Worm (Caenorhabditis elegans) whole organism, mixed stage, embryonic: Measurements from ENCODE around the gene phf-31.

Experiments used
- bed-3 ChIP-seq: fragments of 200-800 bp; sonication (Bioruptor generic); optimal IDR thresholded peaks from 3 replicates; lab custom pipeline; 2018; ENCODE audit warnings: mild to moderate bottlenecking, missing genetic modification characterization, moderate library complexity, missing compliant biosample characterization
- blmp-1 ChIP-seq: fragments of 150-350 bp; optimal IDR thresholded peaks from 2 replicates; lab custom pipeline; 2014; ENCODE audit warnings: missing biosample characterization, missing genetic modification characterization
- ceh-39 ChIP-seq: fragments of 150-350 bp; optimal IDR thresholded peaks from 2 replicates; lab custom pipeline; 2014; ENCODE audit warnings: missing biosample characterization, missing genetic modification characterization
- ceh-83 ChIP-seq: fragments of 200-800 bp; sonication (Bioruptor generic); optimal IDR thresholded peaks from 2 replicates; lab custom pipeline; 2018; ENCODE audit warnings: mild to moderate bottlenecking, missing genetic modification characterization, missing compliant biosample characterization
- ces-1 ChIP-seq: fragments of 150-350 bp; optimal IDR thresholded peaks from 2 replicates; lab custom pipeline; 2014; ENCODE audit warnings: missing biosample characterization, missing genetic modification reagents, missing genetic modification characterization
- cnd-1 ChIP-seq: fragments of 200-800 bp; sonication (Bioruptor generic); optimal IDR thresholded peaks from 2 replicates; lab custom pipeline; 2018; ENCODE audit warnings: mild to moderate bottlenecking, missing genetic modification characterization, missing compliant biosample characterization
- drap-1 ChIP-seq: fragments of 200-800 bp; sonication (Bioruptor generic); optimal IDR thresholded peaks from 3 replicates; lab custom pipeline; 2018; ENCODE audit warnings: mild to moderate bottlenecking, missing genetic modification characterization, missing compliant biosample characterization
- elt-1 ChIP-seq: sonication (generic microtip); optimal IDR thresholded peaks from 2 replicates; lab custom pipeline; 2017; ENCODE audit warnings: missing genetic modification characterization, mild to moderate bottlenecking, missing compliant biosample characterization, antibody characterized with exemption, moderate library complexity, borderline replicate concordance; ENCODE audit not compliant: insufficient read depth
- elt-3 ChIP-seq: fragments of 150-350 bp; optimal IDR thresholded peaks from 2 replicates; lab custom pipeline; 2014; ENCODE audit warnings: missing biosample characterization, missing genetic modification characterization
- flh-1 ChIP-seq: fragments of 200-800 bp; sonication (Bioruptor generic); optimal IDR thresholded peaks from 2 replicates; lab custom pipeline; 2018; ENCODE audit warnings: mild to moderate bottlenecking, missing genetic modification characterization, moderate library complexity, missing compliant biosample characterization
- ham-2 ChIP-seq: fragments of 200-800 bp; sonication (Bioruptor generic); optimal IDR thresholded peaks from 2 replicates; lab custom pipeline; 2018; ENCODE audit warnings: mild to moderate bottlenecking, missing genetic modification characterization, missing compliant biosample characterization
- hlh-1 ChIP-seq: fragments of 150-350 bp; optimal IDR thresholded peaks from 2 replicates; lab custom pipeline; 2014; ENCODE audit warnings: missing biosample characterization, missing genetic modification reagents, missing genetic modification characterization
- lin-13 ChIP-seq: fragments of 150-350 bp; optimal IDR thresholded peaks from 2 replicates; lab custom pipeline; 2014; ENCODE audit warnings: missing biosample characterization, missing genetic modification characterization
- lsy-2 ChIP-seq: fragments of 150-350 bp; optimal IDR thresholded peaks from 2 replicates; lab custom pipeline; 2014; ENCODE audit warnings: missing biosample characterization, missing genetic modification characterization
- mab-5 ChIP-seq: fragments of 150-350 bp; optimal IDR thresholded peaks from 2 replicates; lab custom pipeline; 2014; ENCODE audit warnings: missing biosample characterization, missing genetic modification characterization
- mep-1 ChIP-seq: fragments of 150-350 bp; optimal IDR thresholded peaks from 2 replicates; lab custom pipeline; 2017; ENCODE audit warnings: missing biosample characterization, missing genetic modification reagents, missing genetic modification characterization, inconsistent platforms
- mls-2 ChIP-seq: sonication (generic microtip); optimal IDR thresholded peaks from 2 replicates; lab custom pipeline; 2016; ENCODE audit warnings: mild to moderate bottlenecking, missing genetic modification characterization, moderate library complexity, missing compliant biosample characterization
- nhr-12 ChIP-seq: fragments of 150-350 bp; optimal IDR thresholded peaks from 2 replicates; lab custom pipeline; 2014; ENCODE audit warnings: missing biosample characterization, missing genetic modification characterization
- nhr-2 ChIP-seq: fragments of 150-350 bp; optimal IDR thresholded peaks from 2 replicates; lab custom pipeline; 2014; ENCODE audit warnings: missing biosample characterization, missing genetic modification characterization
- nhr-237 ChIP-seq: fragments of 150-350 bp; optimal IDR thresholded peaks from 2 replicates; lab custom pipeline; 2014; ENCODE audit warnings: missing biosample characterization, missing genetic modification characterization
- nhr-28 ChIP-seq: fragments of 150-350 bp; optimal IDR thresholded peaks from 2 replicates; lab custom pipeline; 2014; ENCODE audit warnings: missing biosample characterization, missing genetic modification characterization
- nhr-76 ChIP-seq: sonication (generic microtip); optimal IDR thresholded peaks from 2 replicates; lab custom pipeline; 2017; ENCODE audit warnings: missing biosample characterization, missing genetic modification characterization
- pha-4 ChIP-seq: fragments of 150-350 bp; optimal IDR thresholded peaks from 2 replicates; lab custom pipeline; 2018; ENCODE audit warnings: missing biosample characterization, missing genetic modification reagents, missing genetic modification characterization
- sem-2 ChIP-seq: fragments of 200-800 bp; sonication (Bioruptor generic); optimal IDR thresholded peaks from 2 replicates; lab custom pipeline; 2018; ENCODE audit warnings: mild to moderate bottlenecking, missing genetic modification characterization, missing compliant biosample characterization
- snpc-4 ChIP-seq: fragments of 150-350 bp; optimal IDR thresholded peaks from 2 replicates; lab custom pipeline; 2014; ENCODE audit warnings: missing biosample characterization, missing genetic modification characterization
- tbx-8 ChIP-seq: fragments of 200-800 bp; sonication (Bioruptor generic); optimal IDR thresholded peaks from 2 replicates; lab custom pipeline; 2018; ENCODE audit warnings: mild to moderate bottlenecking, missing genetic modification characterization, moderate library complexity, missing compliant biosample characterization
- unc-120 ChIP-seq: sonication (generic microtip); optimal IDR thresholded peaks from 2 replicates; lab custom pipeline; 2017; ENCODE audit warnings: missing genetic modification characterization, missing compliant biosample characterization; ENCODE audit not compliant: poor library complexity, severe bottlenecking
- unc-39 ChIP-seq: fragments of 150-350 bp; optimal IDR thresholded peaks from 2 replicates; lab custom pipeline; 2014; ENCODE audit warnings: missing biosample characterization, missing genetic modification characterization
- zip-8 ChIP-seq: fragments of 150-350 bp; optimal IDR thresholded peaks from 2 replicates; lab custom pipeline; 2014; ENCODE audit warnings: missing biosample characterization, missing genetic modification characterization
- ztf-11 ChIP-seq: fragments of 150-350 bp; optimal IDR thresholded peaks from 2 replicates; lab custom pipeline; 2014; ENCODE audit warnings: missing biosample characterization, missing genetic modification characterization

phf-31 gene

DNA sequence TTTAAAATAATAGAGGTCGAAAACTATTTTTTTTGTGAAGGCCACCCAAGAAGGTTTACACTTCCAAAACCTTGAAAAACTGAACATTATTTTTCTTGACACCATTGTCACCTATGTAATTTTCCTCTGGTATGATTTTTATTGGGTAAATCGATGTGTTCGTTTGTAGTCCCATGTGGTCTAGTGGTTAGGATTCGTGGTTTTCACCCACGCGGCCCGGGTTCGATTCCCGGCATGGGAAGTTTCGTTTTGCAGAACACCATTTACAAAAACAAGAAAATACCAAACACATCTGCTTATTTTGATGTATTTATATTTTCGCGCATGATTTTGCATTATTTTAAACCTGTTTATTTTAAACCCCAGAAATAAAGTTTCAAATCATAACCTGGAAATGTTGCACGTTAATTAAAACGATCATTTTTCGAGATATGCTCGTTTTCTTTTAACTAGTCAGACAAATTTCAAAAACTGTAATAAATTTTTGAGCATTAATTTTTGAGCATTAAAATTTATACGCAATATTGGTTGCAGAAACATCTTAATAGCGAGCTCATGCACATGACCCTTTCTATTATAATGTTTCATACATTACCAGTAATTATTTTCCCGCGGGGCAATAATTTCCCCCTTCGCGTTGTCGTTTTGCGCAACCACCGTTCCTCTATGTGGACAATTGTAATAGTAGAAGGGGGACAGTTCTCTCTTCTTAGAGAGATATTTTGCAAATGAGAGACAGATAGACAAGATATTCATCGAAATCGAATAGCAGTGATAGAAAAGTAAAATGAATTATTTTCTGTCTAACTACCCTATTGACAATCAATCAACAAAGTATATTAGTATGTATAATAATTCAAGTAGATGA, 14.1 kb upstream of the phf-31 start:
- TF ChIP-seq nhr-12 (tag; lab: Kevin White, UChicago), result no peak
- TF ChIP-seq nhr-237 (tag; lab: Kevin White, UChicago), result no peak
- TF ChIP-seq zip-8 (tag; lab: Kevin White, UChicago), result peak; percentile 55

DNA sequence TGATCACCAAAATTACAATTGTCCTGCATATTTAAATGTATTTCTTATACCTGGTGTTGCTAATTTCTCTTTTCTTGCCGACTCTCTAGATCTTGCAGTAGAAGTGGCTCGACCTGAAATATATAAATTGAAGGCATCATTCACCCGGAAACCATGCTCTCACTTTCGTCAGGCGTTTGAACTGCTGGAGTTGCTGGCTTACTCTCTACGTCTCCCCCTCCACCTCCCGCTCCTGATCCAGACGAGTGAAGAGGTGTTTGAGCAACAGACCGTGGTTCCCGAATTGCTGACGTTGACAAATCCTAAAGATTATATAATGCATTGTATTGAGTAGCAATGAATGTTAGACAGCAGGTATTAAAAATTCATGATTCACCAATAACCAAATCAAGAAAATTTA, 11.6 kb upstream of the phf-31 start:
- TF ChIP-seq zip-8 (tag; lab: Kevin White, UChicago) (no peak), lin-13 (no peak), ztf-11 (tag; lab: Kevin White, UChicago) (no peak), ham-2 (GFP tag; lab: Kevin White, UChicago) (no peak), nhr-2 (tag; lab: Kevin White, UChicago) (no peak), tbx-8 (no peak), drap-1 (GFP tag; lab: Kevin White, UChicago) (no peak), lsy-2 (no peak), mab-5 (no peak), unc-39 (tag; lab: Kevin White, UChicago) (no peak), sem-2 (GFP tag; lab: Kevin White, UChicago) (no peak), mls-2 (tag; lab: Kevin White, UChicago) (no peak), unc-120 (tag; lab: Kevin White, UChicago) (no peak), blmp-1 (no peak), flh-1 (GFP tag; lab: Kevin White, UChicago) (no peak), ceh-39 (tag; lab: Kevin White, UChicago) (no peak), hlh-1 (no peak), ces-1 (GFP tag; lab: Kevin White, UChicago) (no peak), bed-3 (GFP tag; lab: Kevin White, UChicago) (no peak)

DNA sequence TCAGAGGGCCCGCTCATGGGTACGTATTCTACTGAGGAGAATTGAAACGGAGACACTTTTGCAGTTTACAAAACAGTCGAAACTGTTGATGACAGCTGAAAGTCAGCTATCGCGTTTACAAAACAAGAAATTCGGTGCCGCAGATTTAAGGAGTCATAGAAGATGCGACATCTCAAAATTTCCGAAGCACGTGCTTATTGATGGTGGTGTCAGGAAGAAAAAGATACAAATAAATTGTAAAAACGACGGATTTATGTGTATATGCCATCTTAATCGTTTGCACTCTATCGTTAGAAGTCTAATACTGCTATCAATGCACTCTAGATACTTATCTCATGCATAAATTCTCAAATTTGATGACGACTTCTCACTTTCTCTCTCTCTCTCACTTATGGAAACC, 7.6 kb upstream of the phf-31 start, which contains the start of gene F13E6.2:
F13E6.2 (minus strand) TSS at position 101 of the 400 bp plus-strand sequence.
- TF ChIP-seq elt-3 (tag; lab: Kevin White, UChicago) (no peak), ceh-83 (no peak), flh-1 (GFP tag; lab: Kevin White, UChicago) (no peak)

DNA sequence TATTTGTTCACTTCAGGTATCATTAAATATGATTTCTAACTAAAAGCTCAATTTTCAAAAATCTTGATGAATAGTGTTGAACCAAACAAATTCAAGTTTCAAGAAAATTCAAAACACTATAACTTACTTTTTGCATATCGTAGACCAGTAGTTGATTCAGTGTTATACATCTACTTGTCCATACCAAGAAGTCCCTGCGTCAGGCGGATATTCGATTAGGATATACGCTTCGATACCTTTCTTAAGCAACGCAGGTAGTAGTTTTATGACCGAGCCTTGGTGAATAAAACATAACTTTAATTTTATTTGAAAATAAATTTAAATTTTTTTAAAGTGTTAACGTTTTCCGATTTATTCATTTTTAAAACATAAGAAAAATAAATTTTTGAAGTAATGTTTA, 6.4 kb upstream of the phf-31 start:
- no peak for TF ChIP-seq mep-1
- no peak for TF ChIP-seq hlh-1
- TF ChIP-seq elt-3 (tag; lab: Kevin White, UChicago), result no peak
- no peak for TF ChIP-seq snpc-4 (tag; lab: Kevin White, UChicago)
- TF ChIP-seq, all 35 proteins: peak for 0

DNA sequence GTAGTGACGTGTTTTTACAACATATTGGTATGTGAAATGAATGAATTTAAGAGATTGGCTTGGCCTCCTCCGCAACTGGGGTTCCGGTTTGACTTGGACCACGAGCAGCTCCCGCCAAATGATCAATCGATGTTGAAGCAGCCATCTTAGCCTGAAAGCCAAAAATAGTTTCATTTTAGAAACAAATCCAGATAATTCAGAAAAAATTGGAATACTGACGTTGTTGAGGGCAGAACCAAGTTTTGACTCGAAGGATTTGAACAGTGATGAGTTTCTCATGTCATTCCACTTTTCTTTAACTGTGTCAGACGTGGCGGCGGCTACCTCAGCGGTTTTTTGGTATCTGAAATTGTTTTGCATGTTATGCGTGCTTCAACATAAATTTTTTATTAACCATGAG, 5.8 kb upstream of the phf-31 start:
- TF ChIP-seq unc-120 (tag; lab: Kevin White, UChicago), result no peak
- TF ChIP-seq sem-2 (GFP tag; lab: Kevin White, UChicago), result no peak
- no peak for TF ChIP-seq hlh-1
- no peak for TF ChIP-seq ceh-39 (tag; lab: Kevin White, UChicago)
- no peak for TF ChIP-seq elt-3 (tag; lab: Kevin White, UChicago)
- no peak for TF ChIP-seq zip-8 (tag; lab: Kevin White, UChicago)
- no peak for TF ChIP-seq nhr-237 (tag; lab: Kevin White, UChicago)
- no peak for TF ChIP-seq pha-4 (tag; lab: Kevin White, UChicago)
- TF ChIP-seq nhr-76 (tag; lab: Kevin White, UChicago), result no peak
- TF ChIP-seq elt-1 (tag; lab: Kevin White, UChicago), result no peak
- no peak for TF ChIP-seq mls-2 (tag; lab: Kevin White, UChicago)
- no peak for TF ChIP-seq nhr-12 (tag; lab: Kevin White, UChicago)
- TF ChIP-seq nhr-28 (tag; lab: Kevin White, UChicago), result no peak
- TF ChIP-seq cnd-1 (tag; lab: Kevin White, UChicago), result no peak
- TF ChIP-seq snpc-4 (tag; lab: Kevin White, UChicago), result no peak
